Worm (Caenorhabditis elegans) whole organism, young adult: ENCODE data around the gene F45E6.1.

Experiments used
- chd-7 ChIP-seq: sonication (generic microtip); optimal IDR thresholded peaks from 2 replicates; lab custom pipeline; 2016; ENCODE audit warnings: mild to moderate bottlenecking, missing genetic modification characterization, moderate library complexity, missing compliant biosample characterization
- unc-62 ChIP-seq: fragments of 150-350 bp; optimal IDR thresholded peaks from 2 replicates; lab custom pipeline; 2014; ENCODE audit warnings: missing biosample characterization, missing genetic modification reagents, missing genetic modification characterization
- ztf-18 ChIP-seq: sonication (generic microtip); optimal IDR thresholded peaks from 2 replicates; lab custom pipeline; 2016; ENCODE audit warnings: missing genotype, mild to moderate bottlenecking, missing genetic modification characterization, missing compliant biosample characterization

DNA sequence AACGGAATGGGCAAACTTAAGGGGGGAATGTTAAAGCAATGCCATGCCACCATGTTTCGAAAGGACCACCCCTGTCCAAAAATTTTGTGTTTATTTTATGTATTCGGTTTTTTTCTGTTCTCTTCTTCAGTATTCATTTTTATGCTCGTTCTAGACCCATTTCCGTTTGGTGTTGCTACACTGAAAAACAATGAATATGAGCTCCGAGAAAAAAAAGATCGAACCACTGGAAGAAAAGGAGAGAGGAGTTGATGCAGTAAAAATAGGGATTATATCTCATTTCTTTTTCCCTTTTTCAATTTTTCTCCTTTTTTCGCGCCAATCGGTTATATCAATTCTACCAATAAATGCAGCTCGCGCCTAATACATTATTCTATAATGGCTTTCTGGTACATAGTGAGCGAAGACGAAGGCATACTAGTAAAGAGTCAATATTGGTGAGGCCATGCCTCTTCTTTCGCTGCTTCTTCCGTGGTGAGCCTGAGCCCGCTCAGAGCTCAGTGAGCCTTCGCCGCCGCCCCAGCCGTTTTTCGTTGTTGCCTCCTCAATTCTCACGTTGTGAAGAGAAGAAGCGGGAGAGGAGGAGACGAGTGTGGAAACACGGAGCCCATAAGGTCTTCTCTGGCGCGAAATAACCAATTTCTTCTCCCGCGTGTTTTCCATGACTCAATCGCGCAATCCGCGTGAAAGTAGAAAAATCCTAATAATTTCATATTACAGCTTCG is 37.1 kb downstream of the F45E6.1 start:
- TF ChIP-seq unc-62, result no peak
- no peak for TF ChIP-seq ztf-18 (tag; lab: Kevin White, UChicago)
- TF ChIP-seq chd-7, result no peak
